Fruit fly (Drosophila melanogaster) whole organism, wandering third instar larva: ENCODE data around the gene ect.

ENCODE experiments used
- CG32264 ChIP-seq: fragments of 200-800 bp; sonication (Bioruptor generic); optimal IDR thresholded peaks from 2 replicates; lab custom pipeline; 2016; ENCODE audit warnings: missing biosample characterization, missing genetic modification characterization
- CG9705 ChIP-seq: fragments of 200-800 bp; sonication (Bioruptor generic); optimal IDR thresholded peaks from 2 replicates; lab custom pipeline; 2018; ENCODE audit warnings: missing biosample characterization, mild to moderate bottlenecking, missing genetic modification characterization
- CrebA ChIP-seq: fragments of 200-800 bp; sonication (Bioruptor generic); optimal IDR thresholded peaks from 2 replicates; lab custom pipeline; 2016; ENCODE audit warnings: missing biosample characterization, mild to moderate bottlenecking, missing genetic modification characterization, borderline replicate concordance
- Dif ChIP-seq: fragments of 200-275, 200-300 bp; sonication (Bioruptor generic); optimal IDR thresholded peaks from 2 replicates; lab custom pipeline; 2018; ENCODE audit warnings: missing biosample characterization, missing genetic modification characterization; ENCODE audit not compliant: partially characterized antibody
- GATAd ChIP-seq: sonication (Bioruptor generic); optimal IDR thresholded peaks from 2 replicates; lab custom pipeline; 2016; ENCODE audit warnings: missing biosample characterization, missing genetic modification characterization
- Hnf4 ChIP-seq: fragments of 200-800 bp; sonication (Bioruptor generic); optimal IDR thresholded peaks from 2 replicates; lab custom pipeline; 2016; ENCODE audit warnings: missing biosample characterization, mild to moderate bottlenecking, missing genetic modification characterization
- Hr78 ChIP-seq: fragments of >200 bp; optimal IDR thresholded peaks from 2 replicates; lab custom pipeline; 2017; ENCODE audit warnings: missing biosample characterization, missing genetic modification characterization
- Hr83 ChIP-seq: fragments of 200-300 bp; sonication (Bioruptor generic); optimal IDR thresholded peaks from 2 replicates; lab custom pipeline; 2016; ENCODE audit warnings: missing biosample characterization, mild to moderate bottlenecking, missing genetic modification characterization, moderate library complexity; ENCODE audit not compliant: poor library complexity, severe bottlenecking
- Jra ChIP-seq: sonication (Bioruptor generic); optimal IDR thresholded peaks from 2 replicates; lab custom pipeline; 2016; ENCODE audit warnings: missing biosample characterization, missing genetic modification characterization
- Myc ChIP-seq: fragments of >200 bp; optimal IDR thresholded peaks from 2 replicates; lab custom pipeline; 2017
- N ChIP-seq: fragments of >200 bp; optimal IDR thresholded peaks from 2 replicates; lab custom pipeline; 2018; ENCODE audit warnings: missing biosample characterization, missing external identifiers, missing genetic modification characterization
- Rel ChIP-seq, 2 experiments: fragments of 200-800 bp; sonication (Bioruptor generic) in 1 of 2; optimal IDR thresholded peaks; 2 replicates in 1 of 2; 3 replicates in 1 of 2; lab custom pipeline; 2016 to 2019; ENCODE audit warnings: mild to moderate bottlenecking in 2 of 2, missing biosample characterization in 2 of 2, missing genetic modification characterization in 2 of 2, moderate library complexity in 1 of 2
- Vsx2 ChIP-seq: fragments of 200-300, 225-300 bp; sonication (Bioruptor generic); optimal IDR thresholded peaks from 2 replicates; lab custom pipeline; 2018; ENCODE audit warnings: missing biosample characterization, missing genetic modification characterization; ENCODE audit not compliant: partially characterized antibody
- br ChIP-seq: fragments of 200-800 bp; sonication (Bioruptor generic); optimal IDR thresholded peaks from 2 replicates; lab custom pipeline; 2016; ENCODE audit warnings: missing biosample characterization, missing genetic modification characterization
- brk ChIP-seq: fragments of 200-800 bp; sonication (Bioruptor generic); optimal IDR thresholded peaks from 2 replicates; lab custom pipeline; 2016; ENCODE audit warnings: missing biosample characterization, mild to moderate bottlenecking, missing genetic modification characterization
- dl ChIP-seq, 2 experiments: fragments of 175-275, 200-275 bp in 1 of 2; fragments of 200-275 bp in 1 of 2; sonication (Bioruptor generic); optimal IDR thresholded peaks; lab custom pipeline; 2018; ENCODE audit warnings: mild to moderate bottlenecking in 2 of 2, missing biosample characterization in 2 of 2, missing genetic modification characterization in 2 of 2, moderate library complexity in 2 of 2; ENCODE audit not compliant: partially characterized antibody in 2 of 2, insufficient read depth in 1 of 2
- dsf ChIP-seq: sonication (Bioruptor generic); optimal IDR thresholded peaks from 2 replicates; lab custom pipeline; 2016; ENCODE audit warnings: missing biosample characterization, missing genetic modification characterization, borderline replicate concordance
- ey ChIP-seq: fragments of 200-800 bp; sonication (Bioruptor generic); optimal IDR thresholded peaks from 2 replicates; lab custom pipeline; 2016; ENCODE audit warnings: missing biosample characterization, missing genetic modification characterization
- foxo ChIP-seq, 2 experiments: fragments of 200-800 bp; sonication (Bioruptor generic); optimal IDR thresholded peaks; 2 replicates in 1 of 2; 3 replicates in 1 of 2; lab custom pipeline; 2016 to 2017; ENCODE audit warnings: missing biosample characterization in 2 of 2, missing genetic modification characterization in 2 of 2
- fru ChIP-seq: fragments of 200-800 bp; sonication (Bioruptor generic); optimal IDR thresholded peaks from 3 replicates; lab custom pipeline; 2016; ENCODE audit warnings: missing biosample characterization, mild to moderate bottlenecking, missing genetic modification characterization
- h ChIP-seq: fragments of 200-800 bp; sonication (Bioruptor generic); optimal IDR thresholded peaks from 3 replicates; lab custom pipeline; 2016; ENCODE audit warnings: missing biosample characterization, mild to moderate bottlenecking, missing genetic modification characterization
- jim ChIP-seq: fragments of 175-275, 200-325 bp; sonication (Bioruptor generic); optimal IDR thresholded peaks from 2 replicates; lab custom pipeline; 2016; ENCODE audit warnings: missing biosample characterization, mild to moderate bottlenecking, missing genetic modification characterization
- lola ChIP-seq: fragments of >200 bp; optimal IDR thresholded peaks from 2 replicates; lab custom pipeline; 2017; ENCODE audit warnings: missing biosample characterization, missing genetic modification characterization
- pan ChIP-seq: fragments of >200 bp; optimal IDR thresholded peaks from 2 replicates; lab custom pipeline; 2017
- psq ChIP-seq: fragments of 200-800 bp; sonication (Bioruptor generic); optimal IDR thresholded peaks from 3 replicates; lab custom pipeline; 2017; ENCODE audit warnings: missing biosample characterization, mild to moderate bottlenecking, missing genetic modification characterization, moderate library complexity
- rgr ChIP-seq: fragments of 200-800 bp; sonication (Bioruptor generic); optimal IDR thresholded peaks from 3 replicates; lab custom pipeline; 2016; ENCODE audit warnings: missing biosample characterization, mild to moderate bottlenecking, missing genetic modification characterization
- sage ChIP-seq: fragments of 200-800 bp; sonication (Bioruptor generic); optimal IDR thresholded peaks from 2 replicates; lab custom pipeline; 2016; ENCODE audit warnings: missing biosample characterization, mild to moderate bottlenecking, missing genetic modification characterization
- sv ChIP-seq: fragments of 200-800 bp; sonication (Bioruptor generic); optimal IDR thresholded peaks from 3 replicates; lab custom pipeline; 2016; ENCODE audit warnings: missing biosample characterization, missing genetic modification characterization
- usp ChIP-seq: fragments of >200 bp; optimal IDR thresholded peaks from 2 replicates; lab custom pipeline; 2017; ENCODE audit warnings: missing biosample characterization, missing genetic modification characterization
- woc ChIP-seq: sonication (Bioruptor generic); optimal IDR thresholded peaks from 2 replicates; lab custom pipeline; 2016; ENCODE audit warnings: missing biosample characterization, mild to moderate bottlenecking, missing genetic modification characterization

The ect gene

DNA sequence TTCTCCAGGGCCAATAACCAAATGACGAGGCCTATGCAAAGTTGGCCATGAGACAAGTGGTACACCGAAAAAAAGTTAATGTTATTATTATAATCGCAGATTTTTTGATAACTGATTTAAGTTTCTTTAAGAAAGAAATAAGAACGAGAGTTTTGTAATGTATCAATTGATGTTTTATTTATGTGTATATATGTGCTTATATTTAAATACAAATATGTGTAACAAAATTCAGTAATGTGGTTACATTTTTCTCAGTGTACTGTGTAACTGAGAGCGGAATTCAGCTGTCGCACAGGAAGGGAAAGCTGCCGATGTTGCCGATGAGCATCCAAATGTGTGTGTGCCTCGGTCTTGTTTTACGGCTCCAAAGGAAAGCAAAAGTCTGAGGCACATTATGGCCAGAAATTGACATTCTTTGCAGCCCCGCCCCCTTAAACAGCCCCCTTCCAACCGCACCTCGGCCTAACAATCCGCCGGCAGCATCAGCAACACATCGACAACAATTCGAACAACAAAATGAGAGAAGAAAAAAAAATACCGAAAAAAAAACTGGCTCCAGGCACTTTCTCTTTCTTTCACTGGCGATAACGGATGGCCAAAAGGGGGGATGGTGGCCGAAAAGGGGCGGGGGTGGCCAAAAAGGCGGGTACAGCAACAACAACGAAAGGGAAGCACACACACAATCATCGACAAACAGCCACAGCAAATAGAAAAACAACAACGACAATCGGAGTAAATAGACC lies 4.8 kb upstream of the ect start:
- TF ChIP-seq N (GFP tag; lab: Kevin White, UChicago), result no peak
- TF ChIP-seq jim (GFP tag; lab: Kevin White, UChicago), result no peak
- no peak for TF ChIP-seq sage (GFP tag; lab: Kevin White, UChicago)

DNA sequence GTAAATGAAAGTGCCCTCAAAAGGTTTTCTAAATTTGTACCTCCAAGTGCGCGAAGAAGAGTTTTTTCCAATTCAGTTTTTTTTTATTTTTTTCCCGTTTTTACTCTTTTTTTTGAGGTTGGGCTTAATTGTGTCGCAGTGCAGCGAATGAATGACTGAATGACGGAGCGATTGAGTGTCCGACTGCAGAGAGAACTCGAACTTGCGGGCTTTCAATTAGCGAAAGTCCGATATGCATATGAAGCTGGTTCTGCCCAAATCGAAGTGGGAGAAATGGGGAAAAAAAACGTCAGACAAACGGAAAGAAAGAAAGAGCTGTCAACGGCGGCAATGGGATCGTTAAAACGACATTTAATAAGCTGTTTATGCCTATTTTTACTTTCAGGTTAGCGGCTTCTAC lies 4.2 kb upstream of the ect start:
- no peak for TF ChIP-seq ey (GFP tag; lab: Kevin White, UChicago)
- TF ChIP-seq foxo (GFP tag; optimal IDR thresholded peaks at IDR 0.05; lab: Kevin White, UChicago), result no peak
- TF ChIP-seq psq (GFP tag; lab: Kevin White, UChicago), result no peak
- no peak for TF ChIP-seq Rel (GFP tag; optimal IDR thresholded peaks at IDR 0.05; lab: Kevin White, UChicago)
- TF ChIP-seq Rel (tag; optimal IDR thresholded peaks at IDR 0.05; lab: Kevin White, UChicago), result no peak
- TF ChIP-seq Hnf4 (GFP tag; lab: Kevin White, UChicago), result no peak
- TF ChIP-seq CG32264 (GFP tag; lab: Kevin White, UChicago), result no peak
- no peak for TF ChIP-seq Hr78 (GFP tag; lab: Kevin White, UChicago)
- no peak for TF ChIP-seq sage (GFP tag; lab: Kevin White, UChicago)
- TF ChIP-seq woc (GFP tag; lab: Kevin White, UChicago), result no peak
- TF ChIP-seq, all 38 proteins: peak for 0

DNA sequence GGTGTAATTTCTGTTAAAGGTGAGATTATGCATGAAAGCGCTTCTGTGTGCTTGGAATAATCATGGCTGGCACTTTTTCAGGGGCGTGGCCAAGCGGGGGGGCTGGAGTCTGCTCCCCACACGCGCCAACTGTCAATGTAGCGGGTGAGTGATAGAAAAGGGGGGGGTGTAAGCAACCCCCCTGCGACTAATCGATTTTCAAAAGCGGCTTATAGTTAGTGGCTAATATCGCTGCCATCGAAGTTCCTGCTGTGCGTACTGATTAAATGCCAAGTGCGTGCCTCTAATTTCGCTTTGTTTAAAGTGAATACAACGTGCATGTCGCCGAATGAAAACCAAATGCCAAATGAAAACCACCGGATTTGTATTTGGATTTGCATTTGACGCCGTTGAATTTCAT lies 3.0 kb upstream of the ect start:
- no peak for TF ChIP-seq sv (GFP tag; lab: Kevin White, UChicago)
- TF ChIP-seq CrebA (GFP tag; lab: Kevin White, UChicago), result no peak
- no peak for TF ChIP-seq br (GFP tag; lab: Kevin White, UChicago)
- TF ChIP-seq sage (GFP tag; lab: Kevin White, UChicago), result no peak
- no peak for TF ChIP-seq h (GFP tag; lab: Kevin White, UChicago)
- no peak for TF ChIP-seq dl (GFP tag; optimal IDR thresholded peaks at IDR 0.05; lab: Kevin White, UChicago; ENCODE audit: insufficient read depth in 1 of 2, partially characterized antibody in 2 of 2)
- no peak for TF ChIP-seq usp (GFP tag; lab: Kevin White, UChicago)
- no peak for TF ChIP-seq brk
- TF ChIP-seq Myc (lab: Kevin White, UChicago), result no peak

DNA sequence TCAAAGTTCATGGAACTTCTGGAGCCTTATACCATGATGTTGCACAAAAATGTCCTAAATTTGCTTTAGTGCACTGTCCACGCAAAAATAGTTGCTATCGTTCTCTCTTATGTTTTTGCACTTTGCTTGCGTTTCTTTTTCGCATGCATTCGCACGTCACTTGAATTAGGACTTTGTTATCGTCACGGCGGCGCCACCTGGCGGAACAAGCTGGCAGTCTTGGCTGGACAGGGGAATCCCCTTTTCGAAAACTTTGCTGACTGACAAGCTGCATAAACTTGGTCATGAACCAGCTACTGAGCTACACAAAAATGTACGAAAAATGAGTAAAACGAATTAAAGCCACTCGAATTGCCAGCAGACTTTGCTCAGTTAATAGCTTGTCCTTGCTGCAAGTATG lies 2.0 kb downstream of the ect start:
- TF ChIP-seq Rel (GFP tag; optimal IDR thresholded peaks at IDR 0.05; lab: Kevin White, UChicago) (no peak), Rel (tag; optimal IDR thresholded peaks at IDR 0.05; lab: Kevin White, UChicago) (peak; percentile 23), usp (GFP tag; lab: Kevin White, UChicago) (no peak), Hnf4 (GFP tag; lab: Kevin White, UChicago) (no peak)

- TF ChIP-seq Hr83 (GFP tag; lab: Kevin White, UChicago) (no peak), CG9705 (GFP tag; lab: Kevin White, UChicago) (no peak), woc (GFP tag; lab: Kevin White, UChicago) (no peak), br (GFP tag; lab: Kevin White, UChicago) (no peak), ey (GFP tag; lab: Kevin White, UChicago) (no peak), Myc (lab: Kevin White, UChicago) (no peak), jim (GFP tag; lab: Kevin White, UChicago) (no peak), h (GFP tag; lab: Kevin White, UChicago) (no peak), Dif (no peak), Rel (GFP tag; optimal IDR thresholded peaks at IDR 0.05; lab: Kevin White, UChicago) (no peak), Rel (tag; optimal IDR thresholded peaks at IDR 0.05; lab: Kevin White, UChicago) (no peak), brk (no peak)
- TF ChIP-seq, all 38 proteins: peak for 0
Observed at dm6 chr3L:10198571-10198970, 3.1 kb downstream of the ect start.

dm6 chr3L:10197360-10197759 lies 4.3 kb downstream of the ect start:
- TF ChIP-seq Rel (GFP tag; optimal IDR thresholded peaks at IDR 0.05; lab: Kevin White, UChicago) (no peak), Rel (tag; optimal IDR thresholded peaks at IDR 0.05; lab: Kevin White, UChicago) (no peak), brk (no peak), lola (GFP tag; lab: Kevin White, UChicago) (no peak), GATAd (GFP tag; lab: Kevin White, UChicago) (no peak), Hnf4 (GFP tag; lab: Kevin White, UChicago) (no peak), foxo (GFP tag; optimal IDR thresholded peaks at IDR 0.05; lab: Kevin White, UChicago) (no peak), Myc (lab: Kevin White, UChicago) (no peak), Hr83 (GFP tag; lab: Kevin White, UChicago) (no peak), Vsx2 (no peak), dsf (no peak), sage (GFP tag; lab: Kevin White, UChicago) (no peak), Jra (GFP tag; lab: Kevin White, UChicago) (no peak), pan (lab: Kevin White, UChicago) (no peak), psq (GFP tag; lab: Kevin White, UChicago) (no peak), h (GFP tag; lab: Kevin White, UChicago) (no peak), dl (GFP tag; optimal IDR thresholded peaks at IDR 0.05; lab: Kevin White, UChicago; ENCODE audit: insufficient read depth in 1 of 2, partially characterized antibody in 2 of 2) (no peak), jim (GFP tag; lab: Kevin White, UChicago) (no peak), rgr (GFP tag; lab: Kevin White, UChicago) (no peak), fru (GFP tag; lab: Kevin White, UChicago) (no peak)
- TF ChIP-seq, all 38 proteins: peak for 0
